Fruit fly (Drosophila melanogaster) whole organism, wandering third instar larva: ENCODE measurements around the gene gdl-ORF39.

Source experiments
- CG32264 ChIP-seq: fragments of 200-800 bp; sonication (Bioruptor generic); optimal IDR thresholded peaks from 2 replicates; lab custom pipeline; 2016; ENCODE audit warnings: missing biosample characterization, missing genetic modification characterization
- CG9705 ChIP-seq: fragments of 200-800 bp; sonication (Bioruptor generic); optimal IDR thresholded peaks from 2 replicates; lab custom pipeline; 2018; ENCODE audit warnings: missing biosample characterization, mild to moderate bottlenecking, missing genetic modification characterization
- Dif ChIP-seq: fragments of 200-275, 200-300 bp; sonication (Bioruptor generic); optimal IDR thresholded peaks from 2 replicates; lab custom pipeline; 2018; ENCODE audit warnings: missing biosample characterization, missing genetic modification characterization; ENCODE audit not compliant: partially characterized antibody
- GATAd ChIP-seq: sonication (Bioruptor generic); optimal IDR thresholded peaks from 2 replicates; lab custom pipeline; 2016; ENCODE audit warnings: missing biosample characterization, missing genetic modification characterization
- HLH106 ChIP-seq: fragments of 200-800 bp; optimal IDR thresholded peaks from 3 replicates; lab custom pipeline; 2019; ENCODE audit warnings: missing biosample characterization, mild to moderate bottlenecking, missing genetic modification characterization, moderate library complexity
- Hnf4 ChIP-seq: fragments of 200-800 bp; sonication (Bioruptor generic); optimal IDR thresholded peaks from 2 replicates; lab custom pipeline; 2016; ENCODE audit warnings: missing biosample characterization, mild to moderate bottlenecking, missing genetic modification characterization
- Hr83 ChIP-seq: fragments of 200-300 bp; sonication (Bioruptor generic); optimal IDR thresholded peaks from 2 replicates; lab custom pipeline; 2016; ENCODE audit warnings: missing biosample characterization, mild to moderate bottlenecking, missing genetic modification characterization, moderate library complexity; ENCODE audit not compliant: poor library complexity, severe bottlenecking
- Jra ChIP-seq: sonication (Bioruptor generic); optimal IDR thresholded peaks from 2 replicates; lab custom pipeline; 2016; ENCODE audit warnings: missing biosample characterization, missing genetic modification characterization
- Mio ChIP-seq: sonication (Bioruptor generic); optimal IDR thresholded peaks from 2 replicates; lab custom pipeline; 2016; ENCODE audit warnings: missing biosample characterization, missing genetic modification characterization
- Myc ChIP-seq: fragments of >200 bp; optimal IDR thresholded peaks from 2 replicates; lab custom pipeline; 2017
- N ChIP-seq: fragments of >200 bp; optimal IDR thresholded peaks from 2 replicates; lab custom pipeline; 2018; ENCODE audit warnings: missing biosample characterization, missing external identifiers, missing genetic modification characterization
- OdsH ChIP-seq: fragments of 200-800 bp; sonication (Bioruptor generic); optimal IDR thresholded peaks from 2 replicates; lab custom pipeline; 2016; ENCODE audit warnings: missing biosample characterization, mild to moderate bottlenecking, missing genetic modification characterization
- Rel ChIP-seq, 2 experiments: fragments of 200-800 bp; sonication (Bioruptor generic) in 1 of 2; optimal IDR thresholded peaks; 2 replicates in 1 of 2; 3 replicates in 1 of 2; lab custom pipeline; 2016 to 2019; ENCODE audit warnings: mild to moderate bottlenecking in 2 of 2, missing biosample characterization in 2 of 2, missing genetic modification characterization in 2 of 2, moderate library complexity in 1 of 2
- Sp1 ChIP-seq: fragments of 200-800 bp; sonication (Bioruptor generic); optimal IDR thresholded peaks from 3 replicates; lab custom pipeline; 2019; ENCODE audit warnings: missing biosample characterization, mild to moderate bottlenecking, missing genetic modification characterization, moderate library complexity
- br ChIP-seq: fragments of 200-800 bp; sonication (Bioruptor generic); optimal IDR thresholded peaks from 2 replicates; lab custom pipeline; 2016; ENCODE audit warnings: missing biosample characterization, missing genetic modification characterization
- brk ChIP-seq: fragments of 200-800 bp; sonication (Bioruptor generic); optimal IDR thresholded peaks from 2 replicates; lab custom pipeline; 2016; ENCODE audit warnings: missing biosample characterization, mild to moderate bottlenecking, missing genetic modification characterization
- dl ChIP-seq, 2 experiments: fragments of 175-275, 200-275 bp in 1 of 2; fragments of 200-275 bp in 1 of 2; sonication (Bioruptor generic); optimal IDR thresholded peaks; lab custom pipeline; 2018; ENCODE audit warnings: mild to moderate bottlenecking in 2 of 2, missing biosample characterization in 2 of 2, missing genetic modification characterization in 2 of 2, moderate library complexity in 2 of 2; ENCODE audit not compliant: partially characterized antibody in 2 of 2, insufficient read depth in 1 of 2
- dmrt93B ChIP-seq: fragments of 200-800 bp; sonication (Bioruptor generic); optimal IDR thresholded peaks from 2 replicates; lab custom pipeline; 2018; ENCODE audit warnings: missing biosample characterization, mild to moderate bottlenecking, missing genetic modification characterization
- dsf ChIP-seq: sonication (Bioruptor generic); optimal IDR thresholded peaks from 2 replicates; lab custom pipeline; 2016; ENCODE audit warnings: missing biosample characterization, missing genetic modification characterization, borderline replicate concordance
- ey ChIP-seq: fragments of 200-800 bp; sonication (Bioruptor generic); optimal IDR thresholded peaks from 2 replicates; lab custom pipeline; 2016; ENCODE audit warnings: missing biosample characterization, missing genetic modification characterization
- foxo ChIP-seq, 2 experiments: fragments of 200-800 bp; sonication (Bioruptor generic); optimal IDR thresholded peaks; 2 replicates in 1 of 2; 3 replicates in 1 of 2; lab custom pipeline; 2016 to 2017; ENCODE audit warnings: missing biosample characterization in 2 of 2, missing genetic modification characterization in 2 of 2
- fru ChIP-seq: fragments of 200-800 bp; sonication (Bioruptor generic); optimal IDR thresholded peaks from 3 replicates; lab custom pipeline; 2016; ENCODE audit warnings: missing biosample characterization, mild to moderate bottlenecking, missing genetic modification characterization
- h ChIP-seq: fragments of 200-800 bp; sonication (Bioruptor generic); optimal IDR thresholded peaks from 3 replicates; lab custom pipeline; 2016; ENCODE audit warnings: missing biosample characterization, mild to moderate bottlenecking, missing genetic modification characterization
- jim ChIP-seq: fragments of 175-275, 200-325 bp; sonication (Bioruptor generic); optimal IDR thresholded peaks from 2 replicates; lab custom pipeline; 2016; ENCODE audit warnings: missing biosample characterization, mild to moderate bottlenecking, missing genetic modification characterization
- lola ChIP-seq: fragments of >200 bp; optimal IDR thresholded peaks from 2 replicates; lab custom pipeline; 2017; ENCODE audit warnings: missing biosample characterization, missing genetic modification characterization
- pan ChIP-seq: fragments of >200 bp; optimal IDR thresholded peaks from 2 replicates; lab custom pipeline; 2017
- psq ChIP-seq: fragments of 200-800 bp; sonication (Bioruptor generic); optimal IDR thresholded peaks from 3 replicates; lab custom pipeline; 2017; ENCODE audit warnings: missing biosample characterization, mild to moderate bottlenecking, missing genetic modification characterization, moderate library complexity
- rgr ChIP-seq: fragments of 200-800 bp; sonication (Bioruptor generic); optimal IDR thresholded peaks from 3 replicates; lab custom pipeline; 2016; ENCODE audit warnings: missing biosample characterization, mild to moderate bottlenecking, missing genetic modification characterization
- sage ChIP-seq: fragments of 200-800 bp; sonication (Bioruptor generic); optimal IDR thresholded peaks from 2 replicates; lab custom pipeline; 2016; ENCODE audit warnings: missing biosample characterization, mild to moderate bottlenecking, missing genetic modification characterization
- sv ChIP-seq: fragments of 200-800 bp; sonication (Bioruptor generic); optimal IDR thresholded peaks from 3 replicates; lab custom pipeline; 2016; ENCODE audit warnings: missing biosample characterization, missing genetic modification characterization
- tai ChIP-seq: sonication (Bioruptor generic); optimal IDR thresholded peaks from 2 replicates; lab custom pipeline; 2016; ENCODE audit warnings: missing biosample characterization, missing genetic modification characterization
- woc ChIP-seq: sonication (Bioruptor generic); optimal IDR thresholded peaks from 2 replicates; lab custom pipeline; 2016; ENCODE audit warnings: missing biosample characterization, mild to moderate bottlenecking, missing genetic modification characterization

Gene gdl-ORF39

DNA sequence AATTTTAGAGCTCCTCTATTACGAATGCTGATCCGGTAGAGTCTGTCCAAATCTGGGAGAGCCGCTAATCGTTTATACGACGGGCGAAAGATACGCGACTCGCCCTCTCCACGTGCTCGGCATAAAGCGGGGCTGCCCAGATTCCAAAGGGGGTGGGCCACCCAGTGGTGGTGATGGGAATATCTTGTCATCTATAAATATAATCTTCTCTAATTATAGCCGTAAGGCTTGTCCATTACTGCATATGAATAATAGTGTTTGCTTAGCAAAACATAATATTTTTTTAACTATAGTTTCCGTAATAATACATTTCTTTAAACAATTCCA is 7.6 kb upstream of the gdl-ORF39 start:
- TF ChIP-seq h (GFP tag; lab: Kevin White, UChicago) (no peak), woc (peak; percentile 32)

DNA sequence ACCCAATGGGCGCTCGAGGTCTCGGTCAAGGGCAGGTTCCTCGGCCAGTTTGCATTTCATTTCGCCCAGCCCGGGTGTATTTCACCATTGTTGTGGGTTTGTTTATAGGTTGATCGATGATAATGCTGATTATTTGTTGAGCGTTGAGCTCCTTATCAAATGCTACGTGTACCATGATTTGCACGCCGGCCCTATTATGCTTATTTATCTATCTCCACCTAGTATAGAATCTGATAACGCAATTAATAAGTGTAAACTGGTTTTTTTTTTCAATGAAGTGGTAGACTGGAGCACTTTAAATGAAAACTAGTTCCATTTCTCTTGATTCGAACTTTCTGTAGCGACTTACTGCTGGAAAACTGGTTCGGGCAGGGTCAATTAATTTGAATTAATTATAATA is 7.0 kb upstream of the gdl-ORF39 start:
- TF ChIP-seq Rel (GFP tag; optimal IDR thresholded peaks at IDR 0.05; lab: Kevin White, UChicago) (no peak), Rel (tag; optimal IDR thresholded peaks at IDR 0.05; lab: Kevin White, UChicago) (no peak), Hr83 (GFP tag; lab: Kevin White, UChicago) (no peak)
- TF ChIP-seq, all 38 proteins: peak for 0

DNA sequence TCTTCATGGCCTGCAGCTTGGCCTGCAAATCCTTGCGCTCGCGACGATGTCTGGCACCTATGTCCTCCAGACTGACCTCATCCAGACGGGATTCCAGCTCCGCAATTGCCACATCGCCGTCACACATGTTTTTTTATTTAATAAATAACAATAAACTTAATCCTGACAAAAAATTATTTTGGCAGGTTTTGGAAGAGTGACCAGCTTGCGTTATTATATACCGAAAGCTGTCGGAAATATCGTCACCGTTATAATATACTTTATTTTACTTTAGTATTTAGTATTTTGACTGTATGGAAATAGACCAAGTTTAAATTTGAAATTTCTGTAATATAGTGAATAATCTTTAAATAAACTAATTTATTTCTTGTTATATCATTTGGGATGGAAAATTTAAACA is 4.6 kb upstream of the gdl-ORF39 start, which contains the start of gene CG7857:
TSS of gene CG7857 (minus strand) at position 208 of the 400 bp plus-strand sequence.
- TF ChIP-seq sage (GFP tag; lab: Kevin White, UChicago), result peak; percentile 14
- TF ChIP-seq Rel (GFP tag; optimal IDR thresholded peaks at IDR 0.05; lab: Kevin White, UChicago), result no peak
- peak; percentile 29 for TF ChIP-seq Rel (tag; optimal IDR thresholded peaks at IDR 0.05; lab: Kevin White, UChicago)
- TF ChIP-seq N (GFP tag; lab: Kevin White, UChicago), result no peak

DNA sequence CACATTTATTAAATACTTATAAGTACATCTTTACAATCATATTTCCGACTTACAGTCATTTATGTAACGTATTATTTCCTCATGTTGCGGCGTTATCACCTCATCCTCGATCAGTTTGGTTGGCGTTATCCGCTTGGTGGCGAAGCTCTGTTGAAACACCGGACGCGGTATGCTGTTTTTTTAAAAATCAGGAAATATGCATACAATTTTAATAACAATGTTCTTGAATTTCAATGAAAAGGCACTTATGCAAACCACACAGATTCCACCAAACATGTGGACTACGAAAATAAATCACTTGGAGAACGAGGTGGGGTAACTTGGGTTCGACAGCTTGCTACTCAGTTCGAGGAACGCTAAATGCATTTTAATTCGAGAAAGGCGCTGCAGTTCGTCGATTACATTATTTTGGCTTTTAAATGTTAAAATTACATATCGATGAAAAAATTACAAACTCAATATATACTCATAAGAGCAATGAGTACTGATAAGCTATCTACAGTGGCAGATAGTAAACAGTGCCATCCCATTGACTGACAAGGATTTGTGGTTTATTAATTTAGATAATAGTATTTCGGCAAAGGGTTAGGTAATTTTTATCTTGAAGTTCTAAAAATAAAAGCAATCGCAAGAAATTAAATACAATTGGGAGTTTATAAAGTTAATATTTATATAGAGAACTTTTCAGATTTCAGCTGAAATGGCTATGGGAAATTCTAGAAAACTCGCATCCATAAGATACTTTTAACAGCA is 2.9 kb upstream of the gdl-ORF39 start:
- TF ChIP-seq N (GFP tag; lab: Kevin White, UChicago), result no peak
- peak; percentile 2 for TF ChIP-seq sage (GFP tag; lab: Kevin White, UChicago)
- no peak for TF ChIP-seq brk (GFP tag; lab: Kevin White, UChicago)
- TF ChIP-seq CG32264 (GFP tag; lab: Kevin White, UChicago), result no peak
- TF ChIP-seq OdsH (GFP tag; lab: Kevin White, UChicago), result no peak
- TF ChIP-seq, all 38 proteins: peak for 1

DNA sequence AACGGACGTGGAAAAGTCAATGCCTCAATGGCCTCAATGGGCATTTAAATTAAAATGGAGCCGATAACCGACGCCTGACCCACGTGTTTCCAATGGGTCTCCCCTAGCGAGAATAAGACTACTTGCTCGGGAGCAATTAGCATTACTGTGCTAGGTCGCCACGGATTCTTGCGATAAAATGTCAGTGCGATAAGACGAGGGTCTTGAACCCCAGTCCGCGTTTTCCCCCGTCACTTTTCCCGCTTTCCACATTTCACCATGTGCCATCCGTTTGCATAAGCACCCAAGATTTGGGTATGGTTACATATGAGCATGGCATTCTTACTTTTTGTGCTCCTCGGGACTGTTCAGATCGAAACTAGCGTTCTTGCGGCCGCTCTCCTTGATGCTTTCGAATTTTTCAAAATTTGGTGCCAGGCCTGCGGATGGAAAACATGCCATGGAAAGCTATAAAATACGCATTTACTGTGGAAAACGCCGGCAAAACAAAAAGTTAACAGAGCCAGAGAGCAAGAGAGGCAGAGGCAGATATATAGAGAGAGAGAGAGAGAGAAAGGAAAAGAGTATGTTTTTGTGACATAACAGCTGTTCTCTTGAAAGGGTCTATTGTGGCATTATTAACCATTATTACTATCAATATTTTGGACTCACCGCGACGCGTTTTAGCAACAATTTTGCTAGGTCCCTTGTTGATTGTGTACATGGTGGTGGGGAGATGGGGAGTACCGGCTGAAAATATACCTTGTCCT is 1.9 kb upstream of the gdl-ORF39 start:
- TF ChIP-seq Dif (GFP tag; lab: Kevin White, UChicago) (peak; percentile 92), Rel (GFP tag; optimal IDR thresholded peaks at IDR 0.05; lab: Kevin White, UChicago) (no peak), Rel (tag; optimal IDR thresholded peaks at IDR 0.05; lab: Kevin White, UChicago) (peak; percentile 95), dl (GFP tag; optimal IDR thresholded peaks at IDR 0.05; lab: Kevin White, UChicago; ENCODE audit: insufficient read depth in 1 of 2, partially characterized antibody in 2 of 2) (peak; percentile 80 to 81), sage (GFP tag; lab: Kevin White, UChicago) (no peak), Mio (GFP tag; lab: Kevin White, UChicago) (no peak)

DNA sequence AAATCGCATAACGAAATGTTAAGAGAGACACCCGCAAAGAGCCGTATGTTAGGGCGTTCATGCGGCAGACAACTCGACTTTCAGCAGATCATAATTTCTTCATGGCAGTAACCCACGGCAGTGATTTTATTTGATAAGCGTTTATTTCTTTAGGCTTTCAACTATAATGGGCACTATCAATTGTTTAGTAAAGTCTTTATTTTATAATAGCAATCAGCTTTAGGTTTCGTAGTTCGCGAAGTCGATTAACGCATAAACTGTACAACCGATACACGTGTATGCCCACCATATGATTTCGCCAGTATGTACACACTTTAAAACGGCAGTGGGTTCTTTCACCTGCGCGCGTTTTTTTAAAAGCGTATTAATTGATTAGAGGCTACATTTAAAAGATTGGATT is 1.0 kb upstream of the gdl-ORF39 start, which contains the start of gene CG7841:
TSS of gene CG7841 (minus strand) at position 20 of the 400 bp plus-strand sequence.
- no peak for TF ChIP-seq pan (lab: Kevin White, UChicago)
- peak; percentile 98 for TF ChIP-seq brk (GFP tag; lab: Kevin White, UChicago)
- TF ChIP-seq CG32264 (GFP tag; lab: Kevin White, UChicago), result peak; percentile 97
- no peak for TF ChIP-seq GATAd (GFP tag; lab: Kevin White, UChicago)
- peak; percentile 99 for TF ChIP-seq Sp1 (GFP tag; lab: Kevin White, UChicago)
- peak; percentile 98 for TF ChIP-seq sv (GFP tag; lab: Kevin White, UChicago)
- TF ChIP-seq lola (GFP tag; lab: Kevin White, UChicago), result no peak
- peak; percentile 97 for TF ChIP-seq Jra (GFP tag; lab: Kevin White, UChicago)
- TF ChIP-seq sage (GFP tag; lab: Kevin White, UChicago), result peak; percentile 98
- no peak for TF ChIP-seq dl (GFP tag; optimal IDR thresholded peaks at IDR 0.05; lab: Kevin White, UChicago; ENCODE audit: insufficient read depth in 1 of 2, partially characterized antibody in 2 of 2)
- peak; percentile 99 for TF ChIP-seq OdsH (GFP tag; lab: Kevin White, UChicago)
- TF ChIP-seq jim, result no peak
- peak; percentile 94 for TF ChIP-seq dmrt93B (GFP tag; lab: Kevin White, UChicago)
- peak; percentile 93 for TF ChIP-seq psq (GFP tag; lab: Kevin White, UChicago)
- peak; percentile 96 for TF ChIP-seq Hnf4 (GFP tag; lab: Kevin White, UChicago)
- peak; percentile 83 for TF ChIP-seq dsf (GFP tag; lab: Kevin White, UChicago)
- peak; percentile 98 for TF ChIP-seq CG9705 (GFP tag; lab: Kevin White, UChicago)
- peak; percentile 99 for TF ChIP-seq rgr (GFP tag; lab: Kevin White, UChicago)
- TF ChIP-seq woc, result peak; percentile 96
- TF ChIP-seq HLH106 (tag; lab: Kevin White, UChicago), result peak; percentile 99
- TF ChIP-seq h (GFP tag; lab: Kevin White, UChicago), result peak; percentile 99
- no peak for TF ChIP-seq Myc (lab: Kevin White, UChicago)
- TF ChIP-seq Rel (GFP tag; optimal IDR thresholded peaks at IDR 0.05; lab: Kevin White, UChicago), result peak; percentile 89
- TF ChIP-seq Rel (tag; optimal IDR thresholded peaks at IDR 0.05; lab: Kevin White, UChicago), result peak; percentile 95
- peak; percentile 85 for TF ChIP-seq Mio (GFP tag; lab: Kevin White, UChicago)
- TF ChIP-seq ey (GFP tag; lab: Kevin White, UChicago), result peak; percentile 97
- TF ChIP-seq tai (GFP tag; lab: Kevin White, UChicago), result peak; percentile 96
- peak; percentile 96 to 99 for TF ChIP-seq foxo (GFP tag; optimal IDR thresholded peaks at IDR 0.05; lab: Kevin White, UChicago)
- TF ChIP-seq fru, result peak; percentile 99
- TF ChIP-seq br, result peak; percentile 99
